Worm (Caenorhabditis elegans) whole organism, L2 larva: ENCODE results near the gene F55G1.1.

Experiments used
- C34F6.9 ChIP-seq: fragments of 150-350 bp; optimal IDR thresholded peaks from 2 replicates; lab custom pipeline; 2014; ENCODE audit warnings: missing biosample characterization, missing genetic modification characterization
- F13H6.1 ChIP-seq: sonication (generic microtip); optimal IDR thresholded peaks from 2 replicates; lab custom pipeline; 2016; ENCODE audit warnings: missing genetic modification characterization, missing compliant biosample characterization
- R02D3.7 ChIP-seq: fragments of 150-350 bp; optimal IDR thresholded peaks from 2 replicates; lab custom pipeline; 2014; ENCODE audit warnings: missing biosample characterization, missing genetic modification characterization
- Y55F3AM.14 ChIP-seq: fragments of 200-800 bp; sonication (Bioruptor generic); optimal IDR thresholded peaks from 2 replicates; lab custom pipeline; 2018; ENCODE audit warnings: mild to moderate bottlenecking, missing genetic modification characterization, missing compliant biosample characterization
- alr-1 ChIP-seq: fragments of 150-350 bp; optimal IDR thresholded peaks from 2 replicates; lab custom pipeline; 2014; ENCODE audit warnings: missing biosample characterization, missing genetic modification characterization
- aly-2 ChIP-seq: fragments of 150-350 bp; optimal IDR thresholded peaks from 2 replicates; lab custom pipeline; 2014; ENCODE audit warnings: missing biosample characterization, missing genetic modification characterization
- ama-1 ChIP-seq: fragments of 150-350 bp; optimal IDR thresholded peaks from 2 replicates; lab custom pipeline; 2018; ENCODE audit warnings: inconsistent platforms
- blmp-1 ChIP-seq: sonication (generic microtip); optimal IDR thresholded peaks from 2 replicates; lab custom pipeline; 2017; ENCODE audit warnings: missing genetic modification characterization, mild to moderate bottlenecking, missing compliant biosample characterization, antibody characterized with exemption, moderate library complexity; ENCODE audit not compliant: insufficient read depth
- ceh-16 ChIP-seq: fragments of 150-350 bp; optimal IDR thresholded peaks from 2 replicates; lab custom pipeline; 2014; ENCODE audit warnings: missing biosample characterization, missing genetic modification characterization
- ceh-82 ChIP-seq: fragments of 150-350 bp; optimal IDR thresholded peaks from 2 replicates; lab custom pipeline; 2014; ENCODE audit warnings: missing biosample characterization, missing genetic modification characterization
- crh-2 ChIP-seq: sonication (generic microtip); optimal IDR thresholded peaks from 2 replicates; lab custom pipeline; 2017; ENCODE audit warnings: missing biosample characterization, missing genetic modification characterization
- dmd-4 ChIP-seq: sonication (generic microtip); optimal IDR thresholded peaks from 2 replicates; lab custom pipeline; 2017; ENCODE audit warnings: missing biosample characterization, missing genetic modification characterization
- egl-27 ChIP-seq: sonication (generic microtip); optimal IDR thresholded peaks from 3 replicates; lab custom pipeline; 2017; ENCODE audit warnings: missing biosample characterization, missing genetic modification reagents, missing genetic modification characterization
- elt-1 ChIP-seq: fragments of 150-350 bp; optimal IDR thresholded peaks from 2 replicates; lab custom pipeline; 2014; ENCODE audit warnings: missing biosample characterization, missing genetic modification characterization
- elt-3 ChIP-seq: sonication (generic microtip); optimal IDR thresholded peaks from 2 replicates; lab custom pipeline; 2017; ENCODE audit warnings: missing biosample characterization, missing genetic modification characterization
- fos-1 ChIP-seq: fragments of 150-350 bp; optimal IDR thresholded peaks from 2 replicates; lab custom pipeline; 2014; ENCODE audit warnings: missing biosample characterization, missing genetic modification characterization
- gmeb-1 ChIP-seq: fragments of 150-350 bp; optimal IDR thresholded peaks from 2 replicates; lab custom pipeline; 2014; ENCODE audit warnings: missing biosample characterization, missing genetic modification characterization
- lin-11 ChIP-seq: fragments of 150-350 bp; sonication (generic microtip); optimal IDR thresholded peaks from 2 replicates; lab custom pipeline; 2014; ENCODE audit warnings: missing biosample characterization, missing genetic modification characterization, inconsistent platforms, mixed read lengths
- lin-13 ChIP-seq: fragments of 150-350 bp; optimal IDR thresholded peaks from 2 replicates; lab custom pipeline; 2014; ENCODE audit warnings: missing biosample characterization, missing genetic modification reagents, missing genetic modification characterization
- lin-39 ChIP-seq: fragments of 150-350 bp; optimal IDR thresholded peaks from 2 replicates; lab custom pipeline; 2014; ENCODE audit warnings: missing biosample characterization, missing genetic modification reagents, missing genetic modification characterization
- lsy-2 ChIP-seq, 2 experiments: fragments of 150-350 bp in 1 of 2; sonication (generic microtip) in 1 of 2; optimal IDR thresholded peaks; 2 replicates each; lab custom pipeline; 2014 to 2017; ENCODE audit warnings: missing biosample characterization in 2 of 2, missing genetic modification characterization in 2 of 2
- mab-5 ChIP-seq: fragments of 150-350 bp; optimal IDR thresholded peaks from 2 replicates; lab custom pipeline; 2014; ENCODE audit warnings: missing biosample characterization, missing genetic modification characterization
- mdl-1 ChIP-seq, 2 experiments: fragments of 150-350 bp in 1 of 2; sonication (generic microtip) in 1 of 2; optimal IDR thresholded peaks; 2 replicates each; lab custom pipeline; 2017; ENCODE audit warnings: missing biosample characterization in 2 of 2, missing genetic modification characterization in 2 of 2
- nhr-10 ChIP-seq: sonication (generic microtip); optimal IDR thresholded peaks from 2 replicates; lab custom pipeline; 2017; ENCODE audit warnings: missing biosample characterization, missing genetic modification characterization
- nhr-12 ChIP-seq: fragments of 150-350 bp; optimal IDR thresholded peaks from 2 replicates; lab custom pipeline; 2014; ENCODE audit warnings: missing biosample characterization, missing genetic modification characterization
- nhr-129 ChIP-seq: fragments of 150-350 bp; optimal IDR thresholded peaks from 2 replicates; lab custom pipeline; 2014; ENCODE audit warnings: missing biosample characterization, missing genetic modification characterization
- nhr-21 ChIP-seq: fragments of 150-350 bp; optimal IDR thresholded peaks from 2 replicates; lab custom pipeline; 2014; ENCODE audit warnings: missing biosample characterization, missing genetic modification characterization
- nhr-23 ChIP-seq: fragments of 150-350 bp; optimal IDR thresholded peaks from 2 replicates; lab custom pipeline; 2014; ENCODE audit warnings: missing biosample characterization, missing genetic modification reagents, missing genetic modification characterization
- nhr-237 ChIP-seq: fragments of 150-350 bp; optimal IDR thresholded peaks from 2 replicates; lab custom pipeline; 2014; ENCODE audit warnings: missing biosample characterization, missing genetic modification characterization
- nhr-25 ChIP-seq: fragments of 150-350 bp; sonication (generic microtip); optimal IDR thresholded peaks from 3 replicates; lab custom pipeline; 2014; ENCODE audit warnings: missing biosample characterization, missing genetic modification characterization
- nhr-6 ChIP-seq: fragments of 150-350 bp; optimal IDR thresholded peaks from 2 replicates; lab custom pipeline; 2014; ENCODE audit warnings: missing biosample characterization, missing genetic modification characterization
- peb-1 ChIP-seq: fragments of 150-350 bp; optimal IDR thresholded peaks from 2 replicates; lab custom pipeline; 2014; ENCODE audit warnings: missing biosample characterization, missing genetic modification characterization
- sem-4 ChIP-seq: fragments of 150-350 bp; optimal IDR thresholded peaks from 2 replicates; lab custom pipeline; 2014; ENCODE audit warnings: missing biosample characterization, missing genetic modification reagents, missing genetic modification characterization
- skn-1 ChIP-seq: sonication (generic microtip); optimal IDR thresholded peaks from 2 replicates; lab custom pipeline; 2017; ENCODE audit warnings: missing biosample characterization, missing genetic modification characterization
- sma-3 ChIP-seq: sonication (generic microtip); optimal IDR thresholded peaks from 2 replicates; lab custom pipeline; 2016; ENCODE audit warnings: missing genetic modification reagents, missing genetic modification characterization, missing compliant biosample characterization
- sma-9 ChIP-seq, 2 experiments: fragments of 150-350 bp in 1 of 2; sonication (generic microtip) in 1 of 2; optimal IDR thresholded peaks; 2 replicates each; lab custom pipeline; 2014 to 2016; ENCODE audit warnings: missing genetic modification characterization in 2 of 2, mild to moderate bottlenecking in 1 of 2, missing biosample characterization in 1 of 2, missing compliant biosample characterization in 1 of 2, missing genetic modification reagents in 1 of 2, moderate library complexity in 1 of 2
- snpc-4 ChIP-seq: fragments of 150-350 bp; optimal IDR thresholded peaks from 2 replicates; lab custom pipeline; 2014; ENCODE audit warnings: missing biosample characterization, missing genetic modification characterization
- unc-39 ChIP-seq: fragments of 150-350 bp; optimal IDR thresholded peaks from 2 replicates; lab custom pipeline; 2014; ENCODE audit warnings: missing biosample characterization, missing genetic modification characterization
- unc-55 ChIP-seq: fragments of 150-350 bp; sonication (generic microtip); optimal IDR thresholded peaks from 3 replicates; lab custom pipeline; 2014; ENCODE audit warnings: missing biosample characterization, missing genetic modification reagents, missing genetic modification characterization
- unc-62 ChIP-seq: fragments of 150-350 bp; optimal IDR thresholded peaks from 2 replicates; lab custom pipeline; 2014; ENCODE audit warnings: missing biosample characterization, missing genetic modification reagents, missing genetic modification characterization
- zag-1 ChIP-seq: fragments of 150-350 bp; optimal IDR thresholded peaks from 2 replicates; lab custom pipeline; 2014; ENCODE audit warnings: missing biosample characterization, missing genetic modification characterization
- ztf-1 ChIP-seq: fragments of 200-800 bp; sonication (Bioruptor generic); conservative IDR thresholded peaks from 2 replicates; pipeline ENCODE4 v1.3.6; 2022; ENCODE audit warnings: missing genetic modification characterization, missing compliant biosample characterization
- ztf-11 ChIP-seq: sonication (generic microtip); optimal IDR thresholded peaks from 2 replicates; lab custom pipeline; 2017; ENCODE audit warnings: missing biosample characterization, missing genetic modification characterization
- ztf-4 ChIP-seq: fragments of 150-350 bp; optimal IDR thresholded peaks from 2 replicates; lab custom pipeline; 2014; ENCODE audit warnings: missing biosample characterization, missing genetic modification characterization

F55G1.1 gene

ce11 chrIV:7505866-7506488 lies 14.4 kb downstream of the F55G1.1 start (continued):
- TF ChIP-seq blmp-1 (no peak), lsy-2 (tag; optimal IDR thresholded peaks at IDR 0.05; lab: Kevin White, UChicago) (peak in 1 of 2 experiments; percentile 33), fos-1 (tag; lab: Kevin White, UChicago) (peak; percentile 14), sem-4 (tag; lab: Kevin White, UChicago) (no peak), mab-5 (tag; lab: Kevin White, UChicago) (no peak), ztf-4 (tag; lab: Kevin White, UChicago) (peak; percentile 12), nhr-25 (tag; lab: Kevin White, UChicago) (peak; percentile 23), nhr-12 (tag; lab: Kevin White, UChicago) (no peak), elt-1 (tag; lab: Kevin White, UChicago) (no peak), ztf-1 (no peak), ceh-82 (no peak), aly-2 (tag; lab: Kevin White, UChicago) (no peak), unc-39 (tag; lab: Kevin White, UChicago) (no peak), lin-13 (peak; percentile 13), zag-1 (tag; lab: Kevin White, UChicago) (no peak), unc-55 (GFP tag; lab: Kevin White, UChicago) (no peak)

- TF ChIP-seq Y55F3AM.14 (GFP tag; lab: Kevin White, UChicago) (no peak), skn-1 (no peak), lin-11 (tag; lab: Kevin White, UChicago) (no peak), zag-1 (tag; lab: Kevin White, UChicago) (no peak), alr-1 (tag; lab: Kevin White, UChicago) (no peak), nhr-10 (no peak), nhr-21 (tag; lab: Kevin White, UChicago) (no peak), blmp-1 (no peak), ztf-1 (no peak), ztf-11 (tag; lab: Kevin White, UChicago) (no peak), ceh-16 (tag; lab: Kevin White, UChicago) (no peak), egl-27 (tag; lab: Kevin White, UChicago) (no peak), snpc-4 (tag; lab: Kevin White, UChicago) (no peak), mdl-1 (tag; optimal IDR thresholded peaks at IDR 0.05; lab: Kevin White, UChicago) (no peak), sma-9 (GFP tag; optimal IDR thresholded peaks at IDR 0.05; lab: Kevin White, UChicago) (no peak), sma-9 (tag; optimal IDR thresholded peaks at IDR 0.05; lab: Kevin White, UChicago) (no peak), peb-1 (tag; lab: Kevin White, UChicago) (no peak), nhr-25 (tag; lab: Kevin White, UChicago) (no peak), nhr-23 (tag; lab: Kevin White, UChicago) (no peak), R02D3.7 (tag; lab: Kevin White, UChicago) (no peak)
These were observed 15.1 kb downstream of the F55G1.1 start for ce11 chrIV:7506711-7507110.

- peak; percentile 22 for TF ChIP-seq sem-4 (tag; lab: Kevin White, UChicago)
- TF ChIP-seq nhr-12 (tag; lab: Kevin White, UChicago) = no peak
- TF ChIP-seq mdl-1 (tag; optimal IDR thresholded peaks at IDR 0.05; lab: Kevin White, UChicago) = peak in 1 of 2 experiments; percentile 1
- no peak for TF ChIP-seq elt-1 (tag; lab: Kevin White, UChicago)
- TF ChIP-seq nhr-237 (tag; lab: Kevin White, UChicago) = no peak
- TF ChIP-seq crh-2 = peak; percentile 29
- TF ChIP-seq snpc-4 (tag; lab: Kevin White, UChicago) = no peak
- TF ChIP-seq unc-62 (GFP tag; lab: Kevin White, UChicago) = no peak
- TF ChIP-seq elt-3 = no peak
- no peak for TF ChIP-seq aly-2 (tag; lab: Kevin White, UChicago)
- no peak for TF ChIP-seq ztf-1
- TF ChIP-seq gmeb-1 (tag; lab: Kevin White, UChicago) = peak; percentile 56
- TF ChIP-seq peb-1 (tag; lab: Kevin White, UChicago) = no peak
- TF ChIP-seq sma-9 (GFP tag; optimal IDR thresholded peaks at IDR 0.05; lab: Kevin White, UChicago) = peak; percentile 62
- TF ChIP-seq sma-9 (tag; optimal IDR thresholded peaks at IDR 0.05; lab: Kevin White, UChicago) = no peak
- TF ChIP-seq sma-3 (GFP tag; lab: Kevin White, UChicago) = peak; percentile 28
- peak; percentile 35 for TF ChIP-seq F13H6.1 (tag; lab: Kevin White, UChicago)
- TF ChIP-seq dmd-4 = no peak
- no peak for TF ChIP-seq lin-39
- TF ChIP-seq nhr-23 (tag; lab: Kevin White, UChicago) = no peak
- no peak for TF ChIP-seq lin-11 (tag; lab: Kevin White, UChicago)
- TF ChIP-seq alr-1 (tag; lab: Kevin White, UChicago) = no peak
- TF ChIP-seq nhr-6 (tag; lab: Kevin White, UChicago) = no peak
- no peak for TF ChIP-seq ztf-11 (tag; lab: Kevin White, UChicago)
- no peak for TF ChIP-seq ztf-4 (tag; lab: Kevin White, UChicago)
- peak in 1 of 2 experiments; percentile 61 for TF ChIP-seq lsy-2 (tag; optimal IDR thresholded peaks at IDR 0.05; lab: Kevin White, UChicago)
- no peak for TF ChIP-seq blmp-1
- TF ChIP-seq zag-1 (tag; lab: Kevin White, UChicago) = no peak
- TF ChIP-seq Y55F3AM.14 (GFP tag; lab: Kevin White, UChicago) = no peak
- peak; percentile 58 for TF ChIP-seq nhr-25 (tag; lab: Kevin White, UChicago)
- no peak for TF ChIP-seq nhr-10
- TF ChIP-seq nhr-21 (tag; lab: Kevin White, UChicago) = peak; percentile 65
- TF ChIP-seq lin-13 = peak; percentile 21
- TF ChIP-seq C34F6.9 (tag; lab: Kevin White, UChicago) = peak; percentile 24
- no peak for TF ChIP-seq mab-5 (tag; lab: Kevin White, UChicago)
- peak; percentile 99 for TF ChIP-seq nhr-129
- no peak for TF ChIP-seq unc-39 (tag; lab: Kevin White, UChicago)
- TF ChIP-seq ama-1 (lab: Kevin White, UChicago) = peak; percentile 35
These were observed 15.7 kb downstream of the F55G1.1 start for ce11 chrIV:7507305-7507704.
